Worm (Caenorhabditis elegans) whole organism, early embryonic: ENCODE data around the gene Y38E10A.8.

Source experiments
- ama-1 ChIP-seq: fragments of 150-350 bp; optimal IDR thresholded peaks from 2 replicates; lab custom pipeline; 2014
- ceh-13 ChIP-seq: fragments of 200-800 bp; sonication (Bioruptor generic); optimal IDR thresholded peaks from 2 replicates; lab custom pipeline; 2018; ENCODE audit warnings: mild to moderate bottlenecking, missing genetic modification characterization, missing compliant biosample characterization
- flt-1 ChIP-seq: fragments of 200-800 bp; sonication (Bioruptor generic); IDR thresholded peaks from 2 replicates; pipeline ENCODE4 v1.3.6; 2022; ENCODE audit warnings: missing genetic modification characterization, missing compliant biosample characterization
- sea-1 ChIP-seq: fragments of 200-800 bp; sonication (Bioruptor generic); conservative IDR thresholded peaks from 2 replicates; pipeline ENCODE4 v1.3.6; 2022; ENCODE audit warnings: missing genetic modification characterization, missing compliant biosample characterization
- tbx-37 ChIP-seq: fragments of 200-800 bp; sonication (Bioruptor generic); conservative IDR thresholded peaks from 2 replicates; pipeline ENCODE4 v1.3.6; 2022; ENCODE audit warnings: missing genetic modification reagents, missing genetic modification characterization, missing compliant biosample characterization

ce11 chrII:12570523-12570922 is 36.5 kb upstream of the Y38E10A.8 start, which contains the start of gene Y38E10A.1:
- no peak for TF ChIP-seq tbx-37
- no peak for TF ChIP-seq ama-1
- no peak for TF ChIP-seq sea-1
- TF ChIP-seq flt-1 (GFP tag; lab: Robert Waterston, UW) = no peak
- TF ChIP-seq ceh-13 (GFP tag; lab: Kevin White, UChicago) = no peak
